Fruit fly (Drosophila melanogaster): ENCODE data around the gene Rnf11.

DNA sequence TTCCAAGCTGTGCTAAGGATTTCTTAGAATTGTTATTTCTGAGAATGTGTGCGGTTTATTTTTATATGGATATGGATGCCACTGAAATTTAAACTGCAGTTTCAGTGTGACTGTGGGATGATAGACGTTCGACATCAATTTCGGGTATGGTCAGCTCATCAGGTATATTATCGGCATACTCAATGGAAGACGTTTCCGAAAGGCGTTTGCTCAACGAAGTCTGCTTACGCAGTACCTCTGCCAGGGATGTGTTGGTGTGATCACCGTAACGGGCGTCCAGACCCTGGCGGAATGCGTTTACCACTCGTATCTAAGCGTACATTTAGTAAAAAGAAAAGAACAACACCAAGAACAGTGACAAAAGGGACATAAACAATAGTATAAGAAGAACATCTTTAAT, 14.4 kb downstream of the Rnf11 start:
- TF ChIP-seq D1 (tag; optimal IDR thresholded peaks at IDR 0.05) (no peak), CG8301 (tag; optimal IDR thresholded peaks at IDR 0.05) (no peak), CG17806 (tag; optimal IDR thresholded peaks at IDR 0.05) (no peak), EcR (GFP tag; optimal IDR thresholded peaks at IDR 0.05) (no peak), Pif1B (GFP tag; optimal IDR thresholded peaks at IDR 0.05) (no peak), Snoo (tag; optimal IDR thresholded peaks at IDR 0.05) (no peak), CG12605 (GFP tag; IDR thresholded peaks at IDR 0.05) (no peak), gl (tag; optimal IDR thresholded peaks at IDR 0.05) (no peak), fd96Ca (GFP tag; IDR thresholded peaks at IDR 0.05) (no peak)
